Fruit fly (Drosophila melanogaster) whole organism, embryonic: ENCODE data around the gene Tim17b1.

Source experiments
- CG11085 ChIP-seq: fragments of 200-800 bp; sonication (Bioruptor generic); IDR thresholded peaks from 2 replicates; pipeline ENCODE4 v1.3.6; 2022; ENCODE audit warnings: missing biosample characterization, missing genetic modification characterization
- Drgx ChIP-seq: fragments of 200-800 bp; sonication (Bioruptor generic); IDR thresholded peaks from 2 replicates; pipeline ENCODE4 v1.3.6; 2022; ENCODE audit warnings: missing biosample characterization, missing genetic modification characterization
- Hey ChIP-seq: fragments of 200-800 bp; sonication (Bioruptor generic); optimal IDR thresholded peaks from 3 replicates; lab custom pipeline; 2018; ENCODE audit warnings: missing biosample characterization, mild to moderate bottlenecking, missing genetic modification characterization
- aop ChIP-seq: fragments of 200-800 bp; sonication (Bioruptor generic); IDR thresholded peaks from 2 replicates; pipeline ENCODE4 v1.3.6; 2022; ENCODE audit warnings: missing biosample characterization, missing genetic modification characterization
- gcm ChIP-seq: fragments of 200-800 bp; sonication (Bioruptor generic); optimal IDR thresholded peaks from 2 replicates; lab custom pipeline; 2019; ENCODE audit warnings: missing biosample characterization, mild to moderate bottlenecking, missing genetic modification characterization, moderate library complexity
- knrl ChIP-seq: fragments of 200-800 bp; sonication (Bioruptor generic); IDR thresholded peaks from 3 replicates; pipeline ENCODE4 v1.3.6; 2022; ENCODE audit warnings: missing biosample characterization, missing genetic modification characterization; ENCODE audit not compliant: partially characterized antibody
- nau ChIP-seq: fragments of 200-800 bp; sonication (Bioruptor generic); optimal IDR thresholded peaks from 3 replicates; lab custom pipeline; 2017; ENCODE audit warnings: missing biosample characterization, mild to moderate bottlenecking, missing genetic modification characterization, missing genetic modification reagents
- twi ChIP-seq: fragments of 200-800 bp; optimal IDR thresholded peaks from 2 replicates; lab custom pipeline; 2019; ENCODE audit warnings: missing biosample characterization, mild to moderate bottlenecking, missing genetic modification characterization, moderate library complexity

DNA sequence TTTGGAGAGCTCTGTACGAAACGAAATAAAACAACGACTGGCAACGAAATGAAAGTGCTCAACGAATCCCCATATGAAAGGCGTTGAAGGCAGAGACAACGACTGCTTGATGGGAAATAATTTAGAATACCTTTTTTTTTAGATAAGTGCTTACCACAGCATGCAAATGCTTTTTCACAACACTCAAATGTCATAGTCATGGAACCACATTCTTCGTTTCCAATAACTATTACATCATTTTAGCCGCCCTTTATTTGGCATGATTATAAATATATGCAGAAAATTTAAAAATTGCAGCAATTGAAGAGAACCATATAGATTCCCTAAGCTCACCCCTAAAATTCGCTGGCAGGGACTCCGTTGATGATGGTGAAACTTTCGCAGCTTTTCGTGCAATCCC is 22.2 kb upstream of the Tim17b1 start, which contains the start of gene CG31538:
- TF ChIP-seq gcm (GFP tag; lab: Kevin White, UChicago) (no peak), Drgx (GFP tag; lab: Robert Waterston, UW) (no peak), aop (GFP tag; lab: Robert Waterston, UW) (no peak), knrl (GFP tag; lab: Robert Waterston, UW) (no peak), CG11085 (GFP tag; lab: Robert Waterston, UW) (no peak), nau (GFP tag; lab: Kevin White, UChicago) (no peak), twi (tag; lab: Kevin White, UChicago) (no peak), Hey (tag; lab: Kevin White, UChicago) (no peak)
